Worm (Caenorhabditis elegans) whole organism, L1 larva: ENCODE results near the gene W03H9.2.

Source experiments
- nhr-237 ChIP-seq: fragments of 150-350 bp; optimal IDR thresholded peaks from 2 replicates; lab custom pipeline; 2014; ENCODE audit warnings: missing biosample characterization, missing genetic modification characterization
- nhr-71 ChIP-seq: sonication (generic microtip); optimal IDR thresholded peaks from 2 replicates; lab custom pipeline; 2016; ENCODE audit warnings: mild to moderate bottlenecking, missing genetic modification characterization, moderate library complexity, missing compliant biosample characterization
- nhr-77 ChIP-seq: fragments of 150-350 bp; optimal IDR thresholded peaks from 2 replicates; lab custom pipeline; 2014; ENCODE audit warnings: missing biosample characterization, missing genetic modification characterization
- pqm-1 ChIP-seq: sonication (generic microtip); optimal IDR thresholded peaks from 3 replicates; lab custom pipeline; 2017; ENCODE audit warnings: missing biosample characterization, missing genetic modification characterization
- snpc-4 ChIP-seq: fragments of 150-350 bp; optimal IDR thresholded peaks from 2 replicates; lab custom pipeline; 2014; ENCODE audit warnings: missing biosample characterization, missing genetic modification characterization
- zag-1 ChIP-seq: fragments of 150-350 bp; optimal IDR thresholded peaks from 2 replicates; lab custom pipeline; 2014; ENCODE audit warnings: missing biosample characterization, missing genetic modification characterization

DNA sequence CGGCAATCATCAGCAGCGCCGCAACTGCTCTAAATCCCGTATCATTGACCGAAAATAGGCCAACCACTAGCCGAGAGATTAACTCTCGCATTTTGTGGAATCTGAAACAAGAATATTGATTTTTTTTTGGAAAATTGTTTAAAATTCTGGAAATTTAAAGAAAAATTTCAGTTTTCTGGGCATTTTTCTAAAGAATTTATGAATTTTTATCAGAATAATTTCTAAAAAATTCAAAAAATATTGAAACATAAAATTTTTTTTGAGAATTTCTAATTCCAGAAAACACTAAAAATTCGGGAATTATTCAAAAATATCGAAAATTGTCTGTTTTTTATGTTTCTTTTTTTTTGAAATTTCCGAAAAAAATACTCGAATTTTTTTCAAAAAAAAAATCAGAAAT is 10.9 kb downstream of the W03H9.2 start, which contains the start of gene algn-3:
- TF ChIP-seq snpc-4 (tag; lab: Kevin White, UChicago) (no peak), nhr-77 (tag; lab: Kevin White, UChicago) (no peak), pqm-1 (tag; lab: Kevin White, UChicago) (no peak), nhr-237 (tag; lab: Kevin White, UChicago) (no peak), nhr-71 (tag; lab: Kevin White, UChicago) (no peak), zag-1 (no peak)
